Worm (Caenorhabditis elegans) whole organism, L4 larva: ENCODE results near the gene pak-1.

Source experiments
- D1046.2 ChIP-seq: fragments of 200-800 bp; sonication (Bioruptor generic); IDR thresholded peaks from 2 replicates; pipeline ENCODE4 v1.3.6; 2022; ENCODE audit warnings: missing genetic modification characterization, missing compliant biosample characterization
- ceh-28 ChIP-seq: fragments of 150-350 bp; optimal IDR thresholded peaks from 2 replicates; lab custom pipeline; 2014; ENCODE audit warnings: missing biosample characterization, missing genetic modification reagents, missing genetic modification characterization
- unc-130 ChIP-seq: sonication (generic microtip); optimal IDR thresholded peaks from 2 replicates; lab custom pipeline; 2016; ENCODE audit warnings: missing genetic modification reagents, missing genetic modification characterization, missing compliant biosample characterization

- TF ChIP-seq ceh-28 (tag; lab: Kevin White, UChicago) = no peak
- TF ChIP-seq unc-130 (GFP tag; lab: Kevin White, UChicago) = no peak
- TF ChIP-seq D1046.2 (GFP tag; lab: Robert Waterston, UW) = no peak
Observed at ce11 chrX:6010573-6010972, 37.8 kb downstream of the pak-1 start, which contains the start of gene C09B8.3.
